Worm (Caenorhabditis elegans): ENCODE results near the gene rsef-1.

DNA sequence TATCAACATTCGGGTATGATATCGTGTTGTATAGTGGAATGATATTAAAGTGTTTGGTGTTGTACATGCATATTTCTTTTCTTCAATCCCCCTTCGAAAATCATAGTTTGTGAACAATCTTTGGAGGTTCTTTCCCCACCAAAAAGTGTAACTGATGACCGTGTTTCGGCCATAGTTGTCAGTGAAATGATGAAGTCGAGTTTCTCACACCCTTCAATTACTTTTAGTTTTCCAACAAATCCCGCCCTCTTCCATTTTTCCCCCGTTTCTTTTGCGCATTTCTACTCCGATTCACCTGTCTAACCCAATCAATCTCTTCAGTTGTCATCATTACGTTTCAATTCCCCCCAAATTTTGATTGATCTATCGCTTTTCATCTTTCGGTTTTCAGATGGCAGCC, 34.1 kb downstream of the rsef-1 start:
- TF ChIP-seq dpl-1 (GFP tag; optimal IDR thresholded peaks at IDR 0.05) (no peak), madf-8 (GFP tag; conservative IDR thresholded peaks at IDR 0.05) (no peak), D2030.7 (GFP tag; IDR thresholded peaks at IDR 0.05) (no peak), F33H1.4 (GFP tag; IDR thresholded peaks at IDR 0.05) (no peak), ama-1 (optimal IDR thresholded peaks at IDR 0.05) (no peak), ama-1 (GFP tag; optimal IDR thresholded peaks at IDR 0.05) (no peak), F57A8.1 (GFP tag; optimal IDR thresholded peaks at IDR 0.05) (no peak), F37B4.10 (GFP tag; IDR thresholded peaks at IDR 0.05) (no peak), him-1 (tag; optimal IDR thresholded peaks at IDR 0.05) (no peak), lag-1 (GFP tag; IDR thresholded peaks at IDR 0.05) (no peak)

Measured in whole organism, young adult.